Worm (Caenorhabditis elegans): Measurements from ENCODE around the gene srbc-30.
"Not testable (repeated sequence)": the region's sequence is repeated elsewhere in the genome, so short reads cannot be mapped to it uniquely, and the experiment has no call there.

The srbc-30 gene

ce11 chrV:3509878-3510277 is 29.6 kb upstream of the srbc-30 start, which contains the start of gene str-228:
Gene str-228, plus strand, starts transcription at chrV:3510178.
- TF ChIP-seq ceh-82 (tag; optimal IDR thresholded peaks at IDR 0.05) (no peak), unc-62 (GFP tag; optimal IDR thresholded peaks at IDR 0.05) (no peak), nhr-71 (tag; optimal IDR thresholded peaks at IDR 0.05) (no peak), ztf-11 (tag; optimal IDR thresholded peaks at IDR 0.05) (no peak), lin-39 (tag; optimal IDR thresholded peaks at IDR 0.05) (no peak), C34B4.2 (tag; optimal IDR thresholded peaks at IDR 0.05) (no peak), zag-1 (tag; optimal IDR thresholded peaks at IDR 0.05) (no peak)

- TF ChIP-seq hlh-4 (tag; optimal IDR thresholded peaks at IDR 0.05) (no peak), fos-1 (tag; optimal IDR thresholded peaks at IDR 0.05) (no peak), snu-23 (GFP tag; optimal IDR thresholded peaks at IDR 0.05) (no peak), unc-62 (GFP tag; optimal IDR thresholded peaks at IDR 0.05) (no peak), efl-1 (optimal IDR thresholded peaks at IDR 0.05) (no peak), efl-1 (GFP tag; optimal IDR thresholded peaks at IDR 0.05 in 1 of 2) (no peak), grh-1 (GFP tag; IDR thresholded peaks at IDR 0.05) (no peak)
Measured at ce11 chrV:3507691-3508090, 27.4 kb upstream of the srbc-30 start, which contains the start of gene str-225. Gene str-225, plus strand, starts transcription at chrV:3507822.

ce11 chrV:3506252-3506651 is 26.0 kb upstream of the srbc-30 start, which contains the start of gene ugt-64:
Gene ugt-64, minus strand, starts transcription at chrV:3506352.
- TF ChIP-seq mef-2, tbx-2, aha-1 (tag; optimal IDR thresholded peaks at IDR 0.05): not testable (repeated sequence)

- TF ChIP-seq elt-3 (tag; optimal IDR thresholded peaks at IDR 0.05) = peak in 4 of 6 experiments; percentile 7 to 79 (median 54)
- peak; percentile 0 for TF ChIP-seq mep-1 (tag; optimal IDR thresholded peaks at IDR 0.05)
- TF ChIP-seq hlh-4 (tag; optimal IDR thresholded peaks at IDR 0.05) = no peak
- TF ChIP-seq xbp-1 (tag; optimal IDR thresholded peaks at IDR 0.05) = no peak
- no peak for TF ChIP-seq unc-30 (tag; optimal IDR thresholded peaks at IDR 0.05)
- TF ChIP-seq F16B12.6 (tag; optimal IDR thresholded peaks at IDR 0.05) = no peak
- peak; percentile 86 for TF ChIP-seq blmp-1 (tag; optimal IDR thresholded peaks at IDR 0.05)
- TF ChIP-seq tlp-1 (tag; optimal IDR thresholded peaks at IDR 0.05) = peak; percentile 48
- TF ChIP-seq sup-37 (GFP tag; optimal IDR thresholded peaks at IDR 0.05) = no peak
- no peak for TF ChIP-seq aly-2 (tag; optimal IDR thresholded peaks at IDR 0.05)
- TF ChIP-seq swsn-7 (tag; optimal IDR thresholded peaks at IDR 0.05) = no peak
- TF ChIP-seq unc-98 (GFP tag; IDR thresholded peaks at IDR 0.05) = no peak
- no peak for TF ChIP-seq nhr-19 (GFP tag; conservative IDR thresholded peaks at IDR 0.05)
- TF ChIP-seq isw-1 (GFP tag; IDR thresholded peaks at IDR 0.05) = no peak
- no peak for TF ChIP-seq lin-13 (GFP tag; optimal IDR thresholded peaks at IDR 0.05)
- TF ChIP-seq elt-2 (tag; optimal IDR thresholded peaks at IDR 0.05) = peak; percentile 91
- TF ChIP-seq lin-35 (GFP tag; optimal IDR thresholded peaks at IDR 0.05) = peak in 1 of 2 experiments; percentile 28
- peak; percentile 84 for TF ChIP-seq nhr-20 (tag; optimal IDR thresholded peaks at IDR 0.05)
- TF ChIP-seq C16A3.4 (tag; optimal IDR thresholded peaks at IDR 0.05) = no peak
- TF ChIP-seq nhr-85 (tag) = peak; percentile 74
- peak; percentile 28 for TF ChIP-seq nhr-90 (tag; optimal IDR thresholded peaks at IDR 0.05; ENCODE audit: poor library complexity)
- no peak for TF ChIP-seq vab-15 (tag; optimal IDR thresholded peaks at IDR 0.05)
- no peak for TF ChIP-seq ama-1 (optimal IDR thresholded peaks at IDR 0.05)
- peak; percentile 47 for TF ChIP-seq pqm-1 (tag; optimal IDR thresholded peaks at IDR 0.05)
- TF ChIP-seq dpl-1 (GFP tag; optimal IDR thresholded peaks at IDR 0.05) = peak in 1 of 3 experiments; percentile 17
- no peak for TF ChIP-seq nhr-76 (tag; optimal IDR thresholded peaks at IDR 0.05)
- TF ChIP-seq dsc-1 (tag; optimal IDR thresholded peaks at IDR 0.05) = no peak
- TF ChIP-seq skn-1 (tag; optimal IDR thresholded peaks at IDR 0.05) = peak; percentile 40
Measured at ce11 chrV:3505745-3506144, 25.5 kb upstream of the srbc-30 start.
